Fruit fly (Drosophila melanogaster) whole organism, prepupa: ENCODE measurements around the gene mRF1.

ENCODE experiments used
- Blimp-1 ChIP-seq: fragments of 200-800 bp; sonication (Bioruptor generic); optimal IDR thresholded peaks from 3 replicates; lab custom pipeline; 2017; ENCODE audit warnings: missing biosample characterization, missing genetic modification characterization, mild to moderate bottlenecking, moderate library complexity, missing genetic modification reagents
- CG11902 ChIP-seq: fragments of 200-800 bp; sonication (Bioruptor generic); optimal IDR thresholded peaks from 3 replicates; lab custom pipeline; 2016; ENCODE audit warnings: missing biosample characterization, missing genetic modification characterization
- CG3032 ChIP-seq: fragments of 200-800 bp; optimal IDR thresholded peaks from 2 replicates; lab custom pipeline; 2019; ENCODE audit warnings: missing biosample characterization, mild to moderate bottlenecking, missing genetic modification characterization, moderate library complexity
- CG31627 ChIP-seq: fragments of 200-800 bp; sonication (Bioruptor generic); optimal IDR thresholded peaks from 3 replicates; lab custom pipeline; 2016; ENCODE audit warnings: missing biosample characterization, missing genetic modification characterization
- Eip78C ChIP-seq: fragments of 200-800 bp; sonication (Bioruptor generic); peaks from one replicate; lab custom pipeline; 2016; ENCODE audit warnings: missing biosample characterization, missing genetic modification characterization
- OdsH ChIP-seq: fragments of 200-800 bp; sonication (Bioruptor generic); optimal IDR thresholded peaks from 3 replicates; lab custom pipeline; 2016; ENCODE audit warnings: missing biosample characterization, missing genetic modification characterization
- achi ChIP-seq: fragments of 200-800 bp; sonication (Bioruptor generic); optimal IDR thresholded peaks from 3 replicates; lab custom pipeline; 2016; ENCODE audit warnings: missing biosample characterization, missing genetic modification characterization
- cyc ChIP-seq: fragments of 200-800 bp; sonication (Bioruptor generic); optimal IDR thresholded peaks from 3 replicates; lab custom pipeline; 2016; ENCODE audit warnings: missing biosample characterization, missing genetic modification characterization
- esn ChIP-seq: fragments of 200-800 bp; sonication (Bioruptor generic); optimal IDR thresholded peaks from 2 replicates; lab custom pipeline; 2016; ENCODE audit warnings: missing biosample characterization, mild to moderate bottlenecking, missing genetic modification characterization, moderate library complexity
- fd59A ChIP-seq: fragments of 200-800 bp; sonication (Bioruptor generic); optimal IDR thresholded peaks from 2 replicates; lab custom pipeline; 2017; ENCODE audit warnings: missing biosample characterization, mild to moderate bottlenecking, missing genetic modification characterization, missing genetic modification reagents
- topi ChIP-seq: fragments of 200-800 bp; sonication (Bioruptor generic); optimal IDR thresholded peaks from 3 replicates; lab custom pipeline; 2016; ENCODE audit warnings: missing biosample characterization, missing genetic modification characterization

DNA sequence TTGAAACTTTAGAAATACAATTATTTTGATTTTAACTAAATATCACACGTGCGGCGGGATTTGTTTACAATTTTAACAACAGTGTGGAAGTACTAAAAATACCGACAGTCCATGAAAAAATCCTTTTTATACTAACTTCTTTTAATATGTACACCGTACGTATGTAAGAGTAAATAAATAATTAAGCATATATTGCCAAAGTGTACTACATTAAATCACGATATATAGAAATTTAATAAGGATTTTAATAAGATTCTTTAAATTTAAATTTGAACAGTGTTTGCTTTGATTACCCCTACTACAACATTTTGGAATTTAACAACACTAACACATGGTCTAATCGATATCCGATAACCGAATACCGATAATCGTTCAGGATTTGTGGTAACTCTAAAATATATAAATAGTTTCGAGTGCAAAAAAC is 2.5 kb downstream of the mRF1 start, which contains the start of the genes Ski6 and CG16812:
- TF ChIP-seq cyc (GFP tag; lab: Kevin White, UChicago) (peak; percentile 49), OdsH (GFP tag; lab: Kevin White, UChicago) (no peak), fd59A (GFP tag; lab: Kevin White, UChicago) (no peak), CG31627 (GFP tag; lab: Kevin White, UChicago) (peak; percentile 51), Blimp-1 (no peak), Eip78C (GFP tag; lab: Kevin White, UChicago) (no peak), CG3032 (tag; lab: Kevin White, UChicago) (no peak), topi (no peak), achi (GFP tag; lab: Kevin White, UChicago) (no peak), esn (GFP tag; lab: Kevin White, UChicago) (peak; percentile 70), CG11902 (GFP tag; lab: Kevin White, UChicago) (no peak)
